Worm (Caenorhabditis elegans) whole organism, L3 larva: ENCODE measurements around the gene rbg-3.

ENCODE experiments used
- ceh-28 ChIP-seq: fragments of 150-350 bp; optimal IDR thresholded peaks from 2 replicates; lab custom pipeline; 2014; ENCODE audit warnings: missing biosample characterization, missing genetic modification reagents, missing genetic modification characterization
- elt-1 ChIP-seq: fragments of 150-350 bp; optimal IDR thresholded peaks from 2 replicates; lab custom pipeline; 2014; ENCODE audit warnings: missing biosample characterization, missing genetic modification characterization
- jun-1 ChIP-seq: fragments of 150-350 bp; optimal IDR thresholded peaks from 2 replicates; lab custom pipeline; 2014; ENCODE audit warnings: missing biosample characterization, missing genetic modification reagents, missing genetic modification characterization
- mml-1 ChIP-seq: fragments of 150-350 bp; sonication (generic microtip); optimal IDR thresholded peaks from 3 replicates; lab custom pipeline; 2014; ENCODE audit warnings: missing biosample characterization, missing genetic modification characterization
- nfya-1 ChIP-seq: sonication (generic microtip); optimal IDR thresholded peaks from 2 replicates; lab custom pipeline; 2017; ENCODE audit warnings: missing genetic modification characterization, mild to moderate bottlenecking, missing compliant biosample characterization, antibody characterized with exemption, moderate library complexity; ENCODE audit not compliant: insufficient read depth
- nhr-11 ChIP-seq: fragments of 150-350 bp; optimal IDR thresholded peaks from 2 replicates; lab custom pipeline; 2014; ENCODE audit warnings: missing biosample characterization, missing genetic modification characterization
- nhr-237 ChIP-seq: fragments of 150-350 bp; optimal IDR thresholded peaks from 2 replicates; lab custom pipeline; 2014; ENCODE audit warnings: missing biosample characterization, missing genetic modification characterization
- nhr-76 ChIP-seq: fragments of 150-350 bp; sonication (generic microtip); optimal IDR thresholded peaks from 5 replicates; lab custom pipeline; 2014; ENCODE audit warnings: missing biosample characterization, missing genetic modification characterization
- pha-4 ChIP-seq: fragments of 150-350 bp; optimal IDR thresholded peaks from 2 replicates; lab custom pipeline; 2014; ENCODE audit warnings: missing biosample characterization, missing genetic modification reagents, missing genetic modification characterization
- pqm-1 ChIP-seq: fragments of 150-350 bp; optimal IDR thresholded peaks from 2 replicates; lab custom pipeline; 2017; ENCODE audit warnings: missing biosample characterization, missing genetic modification characterization, inconsistent platforms

- TF ChIP-seq nhr-237 (tag; lab: Kevin White, UChicago) (no peak), ceh-28 (tag; lab: Kevin White, UChicago) (no peak), pqm-1 (tag; lab: Kevin White, UChicago) (no peak), jun-1 (tag; lab: Kevin White, UChicago) (no peak), pha-4 (tag; lab: Kevin White, UChicago) (no peak), nhr-11 (tag; lab: Kevin White, UChicago) (no peak), nhr-76 (tag; lab: Kevin White, UChicago) (no peak), nfya-1 (tag; lab: Kevin White, UChicago) (no peak), mml-1 (tag; lab: Kevin White, UChicago) (no peak), elt-1 (tag; lab: Kevin White, UChicago) (no peak)
Measured at ce11 chrIII:4767869-4768645, 13.8 kb downstream of the rbg-3 start.
